Worm (Caenorhabditis elegans) whole organism, L3 larva: ENCODE measurements around the gene ippk-1.

Experiments used
- ama-1 ChIP-seq: fragments of 150-350 bp; optimal IDR thresholded peaks from 2 replicates; lab custom pipeline; 2018
- ceh-16 ChIP-seq: sonication (generic microtip); optimal IDR thresholded peaks from 2 replicates; lab custom pipeline; 2017; ENCODE audit warnings: missing biosample characterization, missing genetic modification characterization
- ceh-9 ChIP-seq: sonication (generic microtip); optimal IDR thresholded peaks from 2 replicates; lab custom pipeline; 2018; ENCODE audit warnings: missing biosample characterization, missing genetic modification characterization
- daf-12 ChIP-seq: fragments of 150-350 bp; optimal IDR thresholded peaks from 2 replicates; lab custom pipeline; 2014; ENCODE audit warnings: missing biosample characterization, missing genetic modification reagents, missing genetic modification characterization
- egl-27 ChIP-seq: sonication (generic microtip); optimal IDR thresholded peaks from 4 replicates; lab custom pipeline; 2017; ENCODE audit warnings: missing biosample characterization, missing genetic modification reagents, missing genetic modification characterization
- elt-2 ChIP-seq: sonication (generic microtip); optimal IDR thresholded peaks from 2 replicates; lab custom pipeline; 2016; ENCODE audit warnings: missing genetic modification reagents, mild to moderate bottlenecking, missing genetic modification characterization, missing compliant biosample characterization
- eor-1 ChIP-seq, 2 experiments: fragments of 150-350 bp; optimal IDR thresholded peaks; 2 replicates each; lab custom pipeline; 2014 to 2018; ENCODE audit warnings: missing biosample characterization in 2 of 2, missing genetic modification characterization in 2 of 2
- fkh-10 ChIP-seq: sonication (generic microtip); optimal IDR thresholded peaks from 2 replicates; lab custom pipeline; 2017; ENCODE audit warnings: missing biosample characterization, missing genetic modification reagents, missing genetic modification characterization
- fkh-2 ChIP-seq: fragments of 150-350 bp; optimal IDR thresholded peaks from 2 replicates; lab custom pipeline; 2014; ENCODE audit warnings: missing biosample characterization, missing genetic modification reagents, missing genetic modification characterization
- nfya-1 ChIP-seq: sonication (generic microtip); optimal IDR thresholded peaks from 2 replicates; lab custom pipeline; 2017; ENCODE audit warnings: missing genetic modification characterization, mild to moderate bottlenecking, missing compliant biosample characterization, antibody characterized with exemption, moderate library complexity; ENCODE audit not compliant: insufficient read depth
- nhr-11 ChIP-seq: fragments of 150-350 bp; optimal IDR thresholded peaks from 2 replicates; lab custom pipeline; 2014; ENCODE audit warnings: missing biosample characterization, missing genetic modification characterization
- nhr-12 ChIP-seq: fragments of 150-350 bp; optimal IDR thresholded peaks from 2 replicates; lab custom pipeline; 2014; ENCODE audit warnings: missing biosample characterization, missing genetic modification characterization
- nhr-25 ChIP-seq: sonication (generic microtip); optimal IDR thresholded peaks from 2 replicates; lab custom pipeline; 2017; ENCODE audit warnings: missing biosample characterization, missing genetic modification characterization
- nhr-67 ChIP-seq: fragments of 150-350 bp; optimal IDR thresholded peaks from 2 replicates; lab custom pipeline; 2014; ENCODE audit warnings: missing biosample characterization, missing genetic modification characterization
- nhr-76 ChIP-seq: fragments of 150-350 bp; sonication (generic microtip); optimal IDR thresholded peaks from 5 replicates; lab custom pipeline; 2014; ENCODE audit warnings: missing biosample characterization, missing genetic modification characterization
- nhr-77 ChIP-seq: fragments of 150-350 bp; optimal IDR thresholded peaks from 2 replicates; lab custom pipeline; 2014; ENCODE audit warnings: missing biosample characterization, missing genetic modification characterization
- pha-4 ChIP-seq: fragments of 150-350 bp; optimal IDR thresholded peaks from 2 replicates; lab custom pipeline; 2014; ENCODE audit warnings: missing biosample characterization, missing genetic modification reagents, missing genetic modification characterization
- tbx-2 ChIP-seq: sonication (generic microtip); optimal IDR thresholded peaks from 2 replicates; lab custom pipeline; 2016; ENCODE audit warnings: mild to moderate bottlenecking, missing genetic modification characterization, missing compliant biosample characterization

Gene ippk-1

ce11 chrII:12095022-12095421 is 52.3 kb downstream of the ippk-1 start:
- no peak for TF ChIP-seq ceh-16 (tag; lab: Kevin White, UChicago)
- peak; percentile 64 for TF ChIP-seq ama-1 (lab: Kevin White, UChicago)
- TF ChIP-seq nhr-25 (tag; lab: Kevin White, UChicago) = peak; percentile 2
- no peak for TF ChIP-seq nhr-12

- TF ChIP-seq fkh-10 (GFP tag; lab: Kevin White, UChicago) = no peak
- TF ChIP-seq nhr-11 (tag; lab: Kevin White, UChicago) = no peak
- TF ChIP-seq nhr-77 (tag; lab: Kevin White, UChicago) = no peak
- no peak for TF ChIP-seq pha-4
- TF ChIP-seq tbx-2 (tag; lab: Kevin White, UChicago) = no peak
- no peak for TF ChIP-seq eor-1 (tag; optimal IDR thresholded peaks at IDR 0.05; lab: Kevin White, UChicago)
- no peak for TF ChIP-seq egl-27
- TF ChIP-seq daf-12 = no peak
- no peak for TF ChIP-seq nhr-25 (tag; lab: Kevin White, UChicago)
- no peak for TF ChIP-seq elt-2 (tag; lab: Kevin White, UChicago)
- TF ChIP-seq nhr-67 (tag; lab: Kevin White, UChicago) = no peak
- no peak for TF ChIP-seq fkh-2 (tag; lab: Kevin White, UChicago)
- no peak for TF ChIP-seq ceh-9 (tag; lab: Kevin White, UChicago)
- no peak for TF ChIP-seq nhr-76 (tag; lab: Kevin White, UChicago)
- TF ChIP-seq nhr-12 = no peak
- no peak for TF ChIP-seq nfya-1 (tag; lab: Kevin White, UChicago)
These were observed 56.0 kb downstream of the ippk-1 start for ce11 chrII:12098716-12099115.
